Fruit fly (Drosophila melanogaster) whole organism, embryonic: ENCODE results near the gene CG43707.
A peak's percentile ranks its signal among the peaks of the same experiment; 100 is the strongest.

Experiments
- ATbp ChIP-seq: fragments of 200-800 bp; sonication (Bioruptor generic); optimal IDR thresholded peaks from 2 replicates; lab custom pipeline; 2017; ENCODE audit warnings: missing biosample characterization, mild to moderate bottlenecking, missing genetic modification characterization, missing genetic modification reagents
- Atf6 ChIP-seq: fragments of 200-800 bp; sonication (Bioruptor generic); IDR thresholded peaks from 2 replicates; pipeline ENCODE4 v1.3.6; 2022; ENCODE audit warnings: missing biosample characterization, missing genetic modification characterization
- CG10209 ChIP-seq: fragments of 200-800 bp; sonication (Bioruptor generic); optimal IDR thresholded peaks from 3 replicates; lab custom pipeline; 2017; ENCODE audit warnings: missing biosample characterization, mild to moderate bottlenecking, missing genetic modification characterization, missing genetic modification reagents
- CG12659 ChIP-seq: fragments of 200-800 bp; sonication (Bioruptor generic); optimal IDR thresholded peaks from 3 replicates; lab custom pipeline; 2017; ENCODE audit warnings: mild to moderate bottlenecking, missing biosample characterization, missing genetic modification reagents, missing genetic modification characterization
- CG13775 ChIP-seq: fragments of 200-800 bp; sonication (Bioruptor generic); optimal IDR thresholded peaks from 3 replicates; lab custom pipeline; 2017; ENCODE audit warnings: missing biosample characterization, mild to moderate bottlenecking, missing genetic modification characterization
- CG1529 ChIP-seq: fragments of 200-800 bp; sonication (Bioruptor generic); optimal IDR thresholded peaks from 3 replicates; lab custom pipeline; 2018; ENCODE audit warnings: missing biosample characterization, missing genetic modification characterization
- CG18262 ChIP-seq: fragments of 200-800 bp; optimal IDR thresholded peaks from 3 replicates; lab custom pipeline; 2019; ENCODE audit warnings: missing biosample characterization, mild to moderate bottlenecking, missing genetic modification characterization, moderate library complexity
- CG1832 ChIP-seq: fragments of 200-800 bp; sonication (Bioruptor generic); optimal IDR thresholded peaks from 2 replicates; lab custom pipeline; 2017; ENCODE audit warnings: missing biosample characterization, mild to moderate bottlenecking, missing genetic modification characterization, inconsistent platforms
- CG18619 ChIP-seq: fragments of 200-800 bp; sonication (Bioruptor generic); optimal IDR thresholded peaks from 3 replicates; lab custom pipeline; 2017; ENCODE audit warnings: missing biosample characterization, mild to moderate bottlenecking, missing genetic modification characterization
- CG18764 ChIP-seq: fragments of 200-800 bp; sonication (Bioruptor generic); optimal IDR thresholded peaks from 3 replicates; lab custom pipeline; 2016; ENCODE audit warnings: missing biosample characterization, missing genetic modification characterization
- CG2116 ChIP-seq: fragments of 200-800 bp; sonication (Bioruptor generic); optimal IDR thresholded peaks from 3 replicates; lab custom pipeline; 2018; ENCODE audit warnings: missing biosample characterization, mild to moderate bottlenecking, missing genetic modification characterization
- CG2678 ChIP-seq: fragments of 200-800 bp; sonication (Bioruptor generic); optimal IDR thresholded peaks from 3 replicates; lab custom pipeline; 2019; ENCODE audit warnings: missing biosample characterization, mild to moderate bottlenecking, missing genetic modification characterization, moderate library complexity
- CG30020 ChIP-seq: fragments of 200-800 bp; optimal IDR thresholded peaks from 2 replicates; lab custom pipeline; 2019; ENCODE audit warnings: missing biosample characterization, mild to moderate bottlenecking, missing genetic modification characterization, moderate library complexity
- CG32532 ChIP-seq: fragments of 200-800 bp; sonication (Bioruptor generic); IDR thresholded peaks from 2 replicates; pipeline ENCODE4 v1.3.6; 2022; ENCODE audit warnings: missing biosample characterization, missing genetic modification characterization
- CG33557 ChIP-seq: fragments of 200-800 bp; sonication (Bioruptor generic); optimal IDR thresholded peaks from 2 replicates; lab custom pipeline; 2019; ENCODE audit warnings: missing biosample characterization, mild to moderate bottlenecking, missing genetic modification characterization, moderate library complexity
- CG3726 ChIP-seq: fragments of 200-800 bp; sonication (Bioruptor generic); IDR thresholded peaks from 3 replicates; pipeline ENCODE4, ENCODE4 v1.3.6; 2022; ENCODE audit warnings: missing biosample characterization, missing genetic modification characterization
- CG3995 ChIP-seq: fragments of 200-800 bp; sonication (Bioruptor generic); optimal IDR thresholded peaks from 3 replicates; lab custom pipeline; 2016; ENCODE audit warnings: missing biosample characterization, missing genetic modification characterization
- CG42726 ChIP-seq: fragments of 200-800 bp; sonication (Bioruptor generic); IDR thresholded peaks from 2 replicates; pipeline ENCODE4 v1.3.6; 2022; ENCODE audit warnings: missing biosample characterization, missing genetic modification characterization; ENCODE audit not compliant: partially characterized antibody
- CG4360 ChIP-seq: fragments of 200-800 bp; sonication (Bioruptor generic); IDR thresholded peaks from 2 replicates; pipeline ENCODE4 v1.3.6; 2022; ENCODE audit warnings: missing biosample characterization, missing genetic modification characterization
- CG6175 ChIP-seq: fragments of 200-800 bp; sonication (Bioruptor generic); IDR thresholded peaks from 3 replicates; pipeline ENCODE4 v1.3.6; 2022; ENCODE audit warnings: missing biosample characterization, missing genetic modification characterization
- CG6654 ChIP-seq: fragments of 200-800 bp; sonication (Bioruptor generic); optimal IDR thresholded peaks from 2 replicates; lab custom pipeline; 2017; ENCODE audit warnings: missing biosample characterization, mild to moderate bottlenecking, missing genetic modification characterization
- CG6813 ChIP-seq: fragments of 200-800 bp; sonication (Bioruptor generic); optimal IDR thresholded peaks from 2 replicates; lab custom pipeline; 2017; ENCODE audit warnings: missing biosample characterization, missing genetic modification characterization, mild to moderate bottlenecking, moderate library complexity, missing genetic modification reagents
- CG8290 ChIP-seq, 3 experiments: fragments of 200-800 bp; sonication (Bioruptor generic); optimal IDR thresholded peaks; 2 replicates each; lab custom pipeline; 2016 to 2019; ENCODE audit warnings: missing biosample characterization in 3 of 3, missing genetic modification characterization in 3 of 3, mild to moderate bottlenecking in 2 of 3, moderate library complexity in 1 of 3
- CG8388 ChIP-seq: fragments of 200-800 bp; sonication (Bioruptor generic); optimal IDR thresholded peaks from 2 replicates; lab custom pipeline; 2019; ENCODE audit warnings: missing biosample characterization, mild to moderate bottlenecking, missing genetic modification characterization, moderate library complexity
- CG8924 ChIP-seq: fragments of 200-800 bp; optimal IDR thresholded peaks from 3 replicates; lab custom pipeline; 2019; ENCODE audit warnings: missing biosample characterization, mild to moderate bottlenecking, missing genetic modification characterization, moderate library complexity
- D19A ChIP-seq: fragments of 200-800 bp; optimal IDR thresholded peaks from 3 replicates; lab custom pipeline; 2019; ENCODE audit warnings: missing biosample characterization, mild to moderate bottlenecking, missing genetic modification characterization, moderate library complexity
- HLH54F ChIP-seq: fragments of 200-800 bp; sonication (Bioruptor generic); optimal IDR thresholded peaks from 3 replicates; lab custom pipeline; 2016; ENCODE audit warnings: missing biosample characterization, missing genetic modification characterization
- HLHmδ ChIP-seq: fragments of 200-800 bp; sonication (Bioruptor generic); optimal IDR thresholded peaks from 2 replicates; lab custom pipeline; 2018; ENCODE audit warnings: missing biosample characterization, mild to moderate bottlenecking, missing genetic modification characterization, moderate library complexity
- Hmr ChIP-seq: fragments of 200-800 bp; sonication (Bioruptor generic); optimal IDR thresholded peaks from 3 replicates; lab custom pipeline; 2017; ENCODE audit warnings: mild to moderate bottlenecking, missing biosample characterization, missing genetic modification reagents, missing genetic modification characterization
- Hsf ChIP-seq: fragments of 200-800 bp; sonication (Bioruptor generic); optimal IDR thresholded peaks from 3 replicates; lab custom pipeline; 2016; ENCODE audit warnings: missing biosample characterization, missing genetic modification characterization
- Lpt ChIP-seq: fragments of >200 bp; optimal IDR thresholded peaks from 2 replicates; lab custom pipeline; 2018; ENCODE audit warnings: missing biosample characterization, missing genetic modification characterization
- Myb ChIP-seq: fragments of 200-800 bp; sonication (Bioruptor generic); optimal IDR thresholded peaks from 2 replicates; lab custom pipeline; 2016; ENCODE audit warnings: missing biosample characterization, missing genetic modification characterization
- Sin3A ChIP-seq: fragments of >200 bp; optimal IDR thresholded peaks from 2 replicates; lab custom pipeline; 2018
- ac ChIP-seq: fragments of 200-800 bp; sonication (Bioruptor generic); optimal IDR thresholded peaks from 3 replicates; lab custom pipeline; 2017; ENCODE audit warnings: missing biosample characterization, mild to moderate bottlenecking, missing genetic modification characterization
- ase ChIP-seq: fragments of 200-800 bp; sonication (Bioruptor generic); IDR thresholded peaks from 3 replicates; pipeline ENCODE4 v1.3.6; 2022; ENCODE audit warnings: missing biosample characterization, missing genetic modification characterization
- bowl ChIP-seq: fragments of 200-800 bp; sonication (Bioruptor generic); IDR thresholded peaks from 2 replicates; pipeline ENCODE4 v1.3.6; 2022; ENCODE audit warnings: missing biosample characterization, missing genetic modification characterization
- cwo ChIP-seq: fragments of 200-800 bp; sonication (Bioruptor generic); optimal IDR thresholded peaks from 3 replicates; lab custom pipeline; 2017; ENCODE audit warnings: missing biosample characterization, missing genetic modification characterization, mild to moderate bottlenecking, moderate library complexity, missing genetic modification reagents
- da ChIP-seq: fragments of 200-800 bp; sonication (Bioruptor generic); optimal IDR thresholded peaks from 2 replicates; lab custom pipeline; 2016; ENCODE audit warnings: missing biosample characterization, missing genetic modification characterization
- dm ChIP-seq: fragments of 200-800 bp; sonication (Bioruptor generic); optimal IDR thresholded peaks from 3 replicates; lab custom pipeline; 2016; ENCODE audit warnings: missing biosample characterization, missing genetic modification characterization
- dmrt11E ChIP-seq: fragments of 200-800 bp; sonication (Bioruptor generic); optimal IDR thresholded peaks from 3 replicates; lab custom pipeline; 2018; ENCODE audit warnings: missing biosample characterization, mild to moderate bottlenecking, missing genetic modification characterization, moderate library complexity
- dysf ChIP-seq: fragments of 200-800 bp; sonication (Bioruptor generic); IDR thresholded peaks from 3 replicates; pipeline ENCODE4 v1.3.6; 2022; ENCODE audit warnings: missing biosample characterization, missing genetic modification characterization
- mam ChIP-seq: fragments of 200-800 bp; sonication (Bioruptor generic); optimal IDR thresholded peaks from 3 replicates; lab custom pipeline; 2016; ENCODE audit warnings: missing biosample characterization, missing genetic modification characterization
- pan ChIP-seq, 4 experiments: fragments of >200 bp in 3 of 4; fragments of 200-800 bp in 1 of 4; sonication (Bioruptor generic) in 1 of 4; optimal IDR thresholded peaks in 3 of 4; IDR thresholded peaks in 1 of 4; 2 replicates each; pipeline versions ENCODE4 v1.3.6 to Lab custom; 2017 to 2022; ENCODE audit warnings: missing biosample characterization in 2 of 4, missing genetic modification characterization in 2 of 4, mixed read lengths in 1 of 4
- psq ChIP-seq: fragments of 200-800 bp; sonication (Bioruptor generic); optimal IDR thresholded peaks from 2 replicates; lab custom pipeline; 2017; ENCODE audit warnings: missing biosample characterization, missing genetic modification characterization
- sc ChIP-seq, 3 experiments: fragments of >200 bp in 2 of 3; fragments of 200-800 bp in 1 of 3; sonication (Bioruptor generic) in 1 of 3; optimal IDR thresholded peaks; 2 replicates in 2 of 3; 3 replicates in 1 of 3; lab custom pipeline; 2017; ENCODE audit warnings: mild to moderate bottlenecking in 1 of 3, missing biosample characterization in 1 of 3, missing genetic modification characterization in 1 of 3, missing genetic modification reagents in 1 of 3
- sna ChIP-seq: fragments of 200-800 bp; sonication (Bioruptor generic); IDR thresholded peaks from 2 replicates; pipeline ENCODE4 v1.3.6; 2022; ENCODE audit warnings: missing biosample characterization, missing genetic modification characterization; ENCODE audit not compliant: partially characterized antibody
- vvl ChIP-seq: fragments of 200-800 bp; sonication (Bioruptor generic); IDR thresholded peaks from 2 replicates; pipeline ENCODE4 v1.3.6; 2022; ENCODE audit warnings: missing biosample characterization, missing genetic modification characterization

Gene CG43707

dm6 chr2L:3772937-3773623 lies 16.0 kb downstream of the CG43707 start (continued):
- TF ChIP-seq dysf (GFP tag; lab: Robert Waterston, UW): peak; percentile 68; the same call in 2 of the 3 replicates
- peak; percentile 59 for TF ChIP-seq CG10209 (GFP tag; lab: Kevin White, UChicago)
- TF ChIP-seq sc (optimal IDR thresholded peaks at IDR 0.05; lab: Kevin White, UChicago): no peak
- peak; percentile 57 for TF ChIP-seq sc (GFP tag; optimal IDR thresholded peaks at IDR 0.05; lab: Kevin White, UChicago)
- peak; percentile 7 for TF ChIP-seq mam (GFP tag; lab: Kevin White, UChicago)
- peak; percentile 2 for TF ChIP-seq CG2116 (GFP tag; lab: Kevin White, UChicago)
- TF ChIP-seq CG6654: peak; percentile 9
- TF ChIP-seq Sin3A (lab: Kevin White, UChicago): no peak
- 0 out of 2 replicates have a peak, but pooled peaks have one; percentile 11 for TF ChIP-seq vvl (GFP tag; lab: Robert Waterston, UW)
- no peak for TF ChIP-seq ac (GFP tag; lab: Kevin White, UChicago)
- peak; percentile 60 for TF ChIP-seq CG1529
- TF ChIP-seq Hsf (GFP tag; lab: Kevin White, UChicago): peak; percentile 33
- TF ChIP-seq dm (GFP tag; lab: Kevin White, UChicago): no peak
- TF ChIP-seq CG18764 (GFP tag; lab: Kevin White, UChicago): peak; percentile 14
- TF ChIP-seq CG8388 (GFP tag; lab: Kevin White, UChicago): peak; percentile 54
- TF ChIP-seq psq (GFP tag; lab: Kevin White, UChicago): no peak
- TF ChIP-seq Atf6 (GFP tag; lab: Robert Waterston, UW): 0 out of 2 replicates have a peak, but pooled peaks have one; percentile 12
- TF ChIP-seq Hmr: peak; percentile 36
- TF ChIP-seq D19A (tag; lab: Kevin White, UChicago): peak; percentile 99
- no peak for TF ChIP-seq ase (GFP tag; lab: Robert Waterston, UW)
- peak; percentile 79 for TF ChIP-seq CG8924 (tag; lab: Kevin White, UChicago)
- peak; percentile 18 for TF ChIP-seq ATbp (GFP tag; lab: Kevin White, UChicago)
- peak; percentile 58 for TF ChIP-seq cwo (GFP tag; lab: Kevin White, UChicago)
- no peak for TF ChIP-seq CG3726 (GFP tag; lab: Robert Waterston, UW)
- peak; percentile 78 for TF ChIP-seq dmrt11E (tag; lab: Kevin White, UChicago)
- peak; percentile 33 for TF ChIP-seq CG18619 (GFP tag; lab: Kevin White, UChicago)
- peak; percentile 7 for TF ChIP-seq CG30020 (tag; lab: Kevin White, UChicago)
- TF ChIP-seq CG32532 (GFP tag; lab: Robert Waterston, UW): no peak
- TF ChIP-seq sna (GFP tag; lab: Robert Waterston, UW): peak; percentile 16; the same call in 1 of the 2 replicates
- TF ChIP-seq CG4360 (GFP tag; lab: Robert Waterston, UW): peak; percentile 80
- TF ChIP-seq Lpt (GFP tag; lab: Kevin White, UChicago): no peak
- TF ChIP-seq CG33557 (GFP tag; lab: Kevin White, UChicago): peak; percentile 53
- TF ChIP-seq CG8290 (GFP tag; optimal IDR thresholded peaks at IDR 0.05; lab: Kevin White, UChicago): no peak
- peak in 1 of 2 experiments; percentile 36 for TF ChIP-seq CG8290 (tag; optimal IDR thresholded peaks at IDR 0.05; lab: Kevin White, UChicago)
- peak; percentile 71 for TF ChIP-seq bowl (GFP tag; lab: Robert Waterston, UW)
- peak; percentile 55 for TF ChIP-seq CG12659 (GFP tag; lab: Kevin White, UChicago)
- peak; percentile 47 for TF ChIP-seq CG13775
- peak; percentile 82 for TF ChIP-seq CG18262 (tag; lab: Kevin White, UChicago)
- peak; percentile 26; the same call in 1 of the 2 replicates for TF ChIP-seq CG42726 (GFP tag; lab: Robert Waterston, UW)
- peak; percentile 82 for TF ChIP-seq CG2678 (tag; lab: Kevin White, UChicago)
- TF ChIP-seq pan (optimal IDR thresholded peaks at IDR 0.05; lab: Kevin White, UChicago): no peak
- TF ChIP-seq pan (GFP tag; optimal IDR thresholded peaks at IDR 0.05 in 1 of 2, IDR thresholded peaks at IDR 0.05 in 1 of 2): no peak
- peak; percentile 37 for TF ChIP-seq CG6813
- no peak for TF ChIP-seq da (GFP tag; lab: Kevin White, UChicago)
- no peak for TF ChIP-seq CG3995 (GFP tag; lab: Kevin White, UChicago)
- peak; percentile 13 for TF ChIP-seq HLHmδ
- peak; percentile 99 for TF ChIP-seq CG6175 (GFP tag; lab: Robert Waterston, UW)
- TF ChIP-seq CG1832 (GFP tag; lab: Kevin White, UChicago): peak; percentile 71
- TF ChIP-seq HLH54F (GFP tag; lab: Kevin White, UChicago): no peak
- TF ChIP-seq Myb (GFP tag; lab: Kevin White, UChicago): no peak
